Fruit fly (Drosophila melanogaster) whole organism, embryonic: Measurements from ENCODE around the gene CG43867.

Experiments
- Adf1 ChIP-seq: fragments of 200-800 bp; sonication (Bioruptor generic); IDR thresholded peaks from 2 replicates; pipeline ENCODE4 v1.3.6; 2022; ENCODE audit warnings: missing biosample characterization, missing genetic modification characterization
- BEAF-32 ChIP-seq: fragments of 200-800 bp; sonication (Bioruptor generic); optimal IDR thresholded peaks from 3 replicates; lab custom pipeline; 2017; ENCODE audit warnings: missing biosample characterization, missing genetic modification characterization, mild to moderate bottlenecking, moderate library complexity, missing genetic modification reagents
- Bgb ChIP-seq: fragments of 200-800 bp; sonication (Bioruptor generic); IDR thresholded peaks from 2 replicates; pipeline ENCODE4 v1.3.6; 2022; ENCODE audit warnings: missing biosample characterization, missing genetic modification characterization; ENCODE audit not compliant: partially characterized antibody
- CG12391 ChIP-seq: fragments of 200-800 bp; sonication (Bioruptor generic); optimal IDR thresholded peaks from 3 replicates; lab custom pipeline; 2018; ENCODE audit warnings: missing biosample characterization, mild to moderate bottlenecking, missing genetic modification characterization, moderate library complexity
- CG12659 ChIP-seq: fragments of 200-800 bp; sonication (Bioruptor generic); optimal IDR thresholded peaks from 3 replicates; lab custom pipeline; 2017; ENCODE audit warnings: mild to moderate bottlenecking, missing biosample characterization, missing genetic modification reagents, missing genetic modification characterization
- CG13287 ChIP-seq: fragments of 200-800 bp; sonication (Bioruptor generic); IDR thresholded peaks from 2 replicates; pipeline ENCODE4 v1.3.6; 2022; ENCODE audit warnings: missing biosample characterization, missing genetic modification characterization; ENCODE audit not compliant: partially characterized antibody
- CG13296 ChIP-seq: fragments of 200-800 bp; sonication (Bioruptor generic); optimal IDR thresholded peaks from 3 replicates; lab custom pipeline; 2018; ENCODE audit warnings: missing biosample characterization, mild to moderate bottlenecking, missing genetic modification characterization
- CG17186 ChIP-seq: fragments of 200-800 bp; sonication (Bioruptor generic); optimal IDR thresholded peaks from 3 replicates; lab custom pipeline; 2017; ENCODE audit warnings: missing biosample characterization, missing genetic modification reagents, missing genetic modification characterization
- CG1832 ChIP-seq: fragments of 200-800 bp; sonication (Bioruptor generic); optimal IDR thresholded peaks from 2 replicates; lab custom pipeline; 2017; ENCODE audit warnings: missing biosample characterization, mild to moderate bottlenecking, missing genetic modification characterization, inconsistent platforms
- CG2116 ChIP-seq: fragments of 200-800 bp; sonication (Bioruptor generic); optimal IDR thresholded peaks from 3 replicates; lab custom pipeline; 2018; ENCODE audit warnings: missing biosample characterization, mild to moderate bottlenecking, missing genetic modification characterization
- CG2120 ChIP-seq: fragments of 200-800 bp; sonication (Bioruptor generic); optimal IDR thresholded peaks from 3 replicates; lab custom pipeline; 2016; ENCODE audit warnings: missing biosample characterization, missing genetic modification characterization
- CG2129 ChIP-seq: fragments of 200-800 bp; sonication (Bioruptor generic); IDR thresholded peaks from 2 replicates; pipeline ENCODE4 v1.3.6; 2022; ENCODE audit warnings: missing biosample characterization, missing genetic modification characterization; ENCODE audit not compliant: partially characterized antibody
- CG2712 ChIP-seq: fragments of 200-800 bp; optimal IDR thresholded peaks from 3 replicates; lab custom pipeline; 2019; ENCODE audit warnings: missing biosample characterization, mild to moderate bottlenecking, missing genetic modification characterization, moderate library complexity
- CG3847 ChIP-seq: fragments of 200-800 bp; sonication (Bioruptor generic); IDR thresholded peaks from 2 replicates; pipeline ENCODE4 v1.3.6; 2022; ENCODE audit warnings: missing biosample characterization, missing genetic modification characterization
- CG5245 ChIP-seq: fragments of 200-800 bp; sonication (Bioruptor generic); optimal IDR thresholded peaks from 3 replicates; lab custom pipeline; 2016; ENCODE audit warnings: missing biosample characterization, missing genetic modification characterization
- CG7556 ChIP-seq: fragments of 200-800 bp; sonication (Bioruptor generic); optimal IDR thresholded peaks from 2 replicates; lab custom pipeline; 2017; ENCODE audit warnings: missing biosample characterization, mild to moderate bottlenecking, missing genetic modification characterization
- CG7928 ChIP-seq: fragments of 200-800 bp; sonication (Bioruptor generic); optimal IDR thresholded peaks from 2 replicates; lab custom pipeline; 2017; ENCODE audit warnings: missing biosample characterization, mild to moderate bottlenecking, missing genetic modification characterization
- CG9797 ChIP-seq: fragments of 200-800 bp; sonication (Bioruptor generic); optimal IDR thresholded peaks from 3 replicates; lab custom pipeline; 2018; ENCODE audit warnings: missing biosample characterization, mild to moderate bottlenecking, missing genetic modification characterization
- Dll ChIP-seq: fragments of 200-800 bp; sonication (Bioruptor generic); IDR thresholded peaks from 4 replicates; pipeline ENCODE4 v1.3.6; 2022; ENCODE audit warnings: missing biosample characterization, missing genetic modification characterization; ENCODE audit not compliant: partially characterized antibody
- Dp ChIP-seq: fragments of 200-800 bp; sonication (Bioruptor generic); optimal IDR thresholded peaks from 2 replicates; lab custom pipeline; 2018; ENCODE audit warnings: missing biosample characterization, mild to moderate bottlenecking, missing genetic modification characterization, moderate library complexity
- Fer3 ChIP-seq: fragments of 200-800 bp; sonication (Bioruptor generic); optimal IDR thresholded peaks from 2 replicates; lab custom pipeline; 2018; ENCODE audit warnings: missing biosample characterization, mild to moderate bottlenecking, missing genetic modification characterization, moderate library complexity
- Hsf ChIP-seq: fragments of 200-800 bp; sonication (Bioruptor generic); optimal IDR thresholded peaks from 3 replicates; lab custom pipeline; 2016; ENCODE audit warnings: missing biosample characterization, missing genetic modification characterization
- Lhr ChIP-seq: fragments of 200-800 bp; sonication (Bioruptor generic); optimal IDR thresholded peaks from 3 replicates; lab custom pipeline; 2017; ENCODE audit warnings: mild to moderate bottlenecking, missing biosample characterization, missing genetic modification reagents, missing genetic modification characterization
- MESR4 ChIP-seq: fragments of 200-800 bp; sonication (Bioruptor generic); optimal IDR thresholded peaks from 2 replicates; lab custom pipeline; 2018; ENCODE audit warnings: missing biosample characterization, mild to moderate bottlenecking, missing genetic modification characterization, moderate library complexity
- Med ChIP-seq: fragments of 200-800 bp; sonication (Bioruptor generic); peaks from one replicate; lab custom pipeline; 2016; ENCODE audit warnings: missing biosample characterization, missing genetic modification characterization, mild to moderate bottlenecking, inconsistent platforms, moderate library complexity
- Mrtf ChIP-seq: fragments of 200-800 bp; sonication (Bioruptor generic); IDR thresholded peaks from 3 replicates; pipeline ENCODE4 v1.3.6; 2022; ENCODE audit warnings: missing biosample characterization, missing genetic modification characterization
- Myb ChIP-seq: fragments of 200-800 bp; sonication (Bioruptor generic); optimal IDR thresholded peaks from 2 replicates; lab custom pipeline; 2016; ENCODE audit warnings: missing biosample characterization, missing genetic modification characterization
- Pdp1 ChIP-seq, 2 experiments: fragments of 200-800 bp; sonication (Bioruptor generic); optimal IDR thresholded peaks; 3 replicates each; lab custom pipeline; 2016; ENCODE audit warnings: missing biosample characterization in 2 of 2, missing genetic modification characterization in 2 of 2, mild to moderate bottlenecking in 1 of 2, moderate library complexity in 1 of 2
- Scr ChIP-seq: fragments of 200-800 bp; sonication (Bioruptor generic); IDR thresholded peaks from 2 replicates; pipeline ENCODE4 v1.3.6; 2022; ENCODE audit warnings: missing biosample characterization, missing genetic modification characterization; ENCODE audit not compliant: partially characterized antibody
- Sry-δ ChIP-seq: fragments of 200-800 bp; sonication (Bioruptor generic); optimal IDR thresholded peaks from 2 replicates; lab custom pipeline; 2016; ENCODE audit warnings: missing biosample characterization, missing genetic modification characterization
- Stat92E ChIP-seq, 3 experiments: fragments of >200 bp in 2 of 3; fragments of 200-800 bp in 1 of 3; sonication (Bioruptor generic) in 1 of 3; optimal IDR thresholded peaks; 2 replicates each; lab custom pipeline; 2017 to 2019; ENCODE audit warnings: missing biosample characterization in 3 of 3, missing genetic modification characterization in 3 of 3, mild to moderate bottlenecking in 1 of 3, moderate library complexity in 1 of 3
- bcd ChIP-seq: fragments of 200-800 bp; sonication (Bioruptor generic); optimal IDR thresholded peaks from 2 replicates; lab custom pipeline; 2017; ENCODE audit warnings: missing biosample characterization, mild to moderate bottlenecking, missing genetic modification characterization
- crc ChIP-seq: fragments of 200-800 bp; sonication (Bioruptor generic); optimal IDR thresholded peaks from 2 replicates; lab custom pipeline; 2016; ENCODE audit warnings: missing biosample characterization, missing genetic modification characterization
- crp ChIP-seq, 2 experiments: fragments of 200-800 bp; sonication (Bioruptor generic); optimal IDR thresholded peaks; 2 replicates in 1 of 2; 3 replicates in 1 of 2; lab custom pipeline; 2017; ENCODE audit warnings: missing biosample characterization in 2 of 2, missing genetic modification characterization in 2 of 2, mild to moderate bottlenecking in 1 of 2, moderate library complexity in 1 of 2
- dm ChIP-seq: fragments of 200-800 bp; sonication (Bioruptor generic); optimal IDR thresholded peaks from 3 replicates; lab custom pipeline; 2016; ENCODE audit warnings: missing biosample characterization, missing genetic modification characterization
- ewg ChIP-seq: fragments of 200-800 bp; sonication (Bioruptor generic); optimal IDR thresholded peaks from 3 replicates; lab custom pipeline; 2017; ENCODE audit warnings: mild to moderate bottlenecking, missing biosample characterization, missing genetic modification reagents, missing genetic modification characterization
- gfzf ChIP-seq: fragments of 200-800 bp; sonication (Bioruptor generic); optimal IDR thresholded peaks from 2 replicates; lab custom pipeline; 2016; ENCODE audit warnings: missing biosample characterization, mild to moderate bottlenecking, missing genetic modification characterization, moderate library complexity
- her ChIP-seq: fragments of 200-800 bp; sonication (Bioruptor generic); optimal IDR thresholded peaks from 2 replicates; lab custom pipeline; 2016; ENCODE audit warnings: missing biosample characterization, missing genetic modification characterization
- hkb ChIP-seq, 2 experiments: fragments of 200-800 bp in 1 of 2; fragments of >200 bp in 1 of 2; sonication (Bioruptor generic) in 1 of 2; IDR thresholded peaks in 1 of 2; optimal IDR thresholded peaks in 1 of 2; 2 replicates each; pipeline versions ENCODE4 v1.3.6 to Lab custom; 2017 to 2022; ENCODE audit warnings: missing biosample characterization in 1 of 2, missing genetic modification characterization in 1 of 2
- knrl ChIP-seq: fragments of 200-800 bp; sonication (Bioruptor generic); IDR thresholded peaks from 3 replicates; pipeline ENCODE4 v1.3.6; 2022; ENCODE audit warnings: missing biosample characterization, missing genetic modification characterization; ENCODE audit not compliant: partially characterized antibody
- lov ChIP-seq, 2 experiments: fragments of 200-800 bp in 1 of 2; fragments of >200 bp in 1 of 2; sonication (Bioruptor generic) in 1 of 2; IDR thresholded peaks in 1 of 2; optimal IDR thresholded peaks in 1 of 2; 2 replicates in 1 of 2; 3 replicates in 1 of 2; pipeline versions ENCODE4 v1.3.6 to Lab custom; 2017 to 2022; ENCODE audit warnings: missing biosample characterization in 1 of 2, missing genetic modification characterization in 1 of 2
- oc ChIP-seq: fragments of 200-800 bp; sonication (Bioruptor generic); optimal IDR thresholded peaks from 2 replicates; lab custom pipeline; 2018; ENCODE audit warnings: missing biosample characterization, mild to moderate bottlenecking, missing genetic modification characterization, moderate library complexity
- pfk ChIP-seq: fragments of 200-800 bp; sonication (Bioruptor generic); optimal IDR thresholded peaks from 2 replicates; lab custom pipeline; 2018; ENCODE audit warnings: missing biosample characterization, mild to moderate bottlenecking, missing genetic modification characterization, moderate library complexity
- sens ChIP-seq: fragments of 200-800 bp; sonication (Bioruptor generic); peaks from one replicate; lab custom pipeline; 2016; ENCODE audit warnings: missing biosample characterization, missing genetic modification characterization
- slbo ChIP-seq: fragments of 200-800 bp; sonication (Bioruptor generic); IDR thresholded peaks from 2 replicates; pipeline ENCODE4 v1.3.6; 2022; ENCODE audit warnings: missing biosample characterization, missing genetic modification characterization
- ssp ChIP-seq: fragments of 200-800 bp; sonication (Bioruptor generic); IDR thresholded peaks from 2 replicates; pipeline ENCODE4 v1.3.6; 2022; ENCODE audit warnings: missing biosample characterization, missing genetic modification characterization

Gene CG43867

DNA sequence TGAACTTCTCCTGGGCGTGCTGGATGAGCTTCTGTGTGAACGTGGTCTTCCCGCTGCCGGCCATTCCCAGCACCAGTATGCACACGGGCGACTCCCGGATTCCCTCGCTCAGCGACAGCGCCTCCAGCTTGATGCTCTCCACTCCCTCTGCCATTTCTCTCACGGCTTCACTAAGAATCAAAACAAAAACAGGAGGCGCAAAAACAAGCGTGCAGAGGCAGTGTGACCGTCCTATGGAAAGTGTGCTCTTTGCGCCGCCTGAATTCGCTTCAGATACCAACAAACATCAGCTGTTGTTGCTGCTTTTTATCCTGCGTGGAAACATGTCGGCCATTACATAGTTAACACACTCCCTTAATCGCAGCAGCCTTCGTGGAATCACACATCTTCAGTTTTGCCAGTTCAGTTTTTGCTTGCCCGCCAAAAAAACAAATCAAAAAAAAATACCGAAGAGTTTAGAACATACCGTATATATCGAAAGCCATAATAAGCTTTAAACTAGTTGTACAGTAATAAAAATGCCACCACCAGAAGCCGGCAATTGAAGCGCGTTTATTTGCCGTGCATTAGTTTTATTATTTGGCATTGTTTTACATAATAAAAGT lies 12.9 kb upstream of the CG43867 start, which contains the start of the genes CG3704 and mus81:
Gene CG3704, minus strand, starts transcription at position 226 of the 605 bp plus-strand sequence.
Gene mus81, plus strand, starts transcription at position 496 of the 605 bp plus-strand sequence.
- peak; percentile 95 for TF ChIP-seq CG5245 (GFP tag; lab: Kevin White, UChicago)
- peak; percentile 39 for TF ChIP-seq Lhr
- peak; percentile 72 for TF ChIP-seq CG13287
- peak; percentile 36 for TF ChIP-seq hkb (optimal IDR thresholded peaks at IDR 0.05; lab: Kevin White, UChicago)
- TF ChIP-seq hkb (GFP tag; IDR thresholded peaks at IDR 0.05; lab: Robert Waterston, UW): no peak
- no peak for TF ChIP-seq crc (GFP tag; lab: Kevin White, UChicago)
- TF ChIP-seq ewg (GFP tag; lab: Kevin White, UChicago): peak; percentile 30
- TF ChIP-seq Sry-δ: peak; percentile 86
- no peak for TF ChIP-seq lov (optimal IDR thresholded peaks at IDR 0.05; lab: Kevin White, UChicago)
- no peak for TF ChIP-seq lov (GFP tag; IDR thresholded peaks at IDR 0.05; lab: Robert Waterston, UW)
- peak; percentile 83 for TF ChIP-seq dm (GFP tag; lab: Kevin White, UChicago)
- TF ChIP-seq CG13296 (GFP tag; lab: Kevin White, UChicago): no peak
- peak; percentile 47 for TF ChIP-seq CG2116 (GFP tag; lab: Kevin White, UChicago)
- TF ChIP-seq BEAF-32 (GFP tag; lab: Kevin White, UChicago): peak; percentile 77
- peak; percentile 3 for TF ChIP-seq CG12391 (tag; lab: Kevin White, UChicago)
- TF ChIP-seq MESR4: peak; percentile 16
- TF ChIP-seq Fer3 (tag; lab: Kevin White, UChicago): no peak
- peak; percentile 56 for TF ChIP-seq knrl (GFP tag; lab: Robert Waterston, UW)
- peak; percentile 68 for TF ChIP-seq Scr (GFP tag; lab: Robert Waterston, UW)
- TF ChIP-seq CG2129 (GFP tag; lab: Robert Waterston, UW): 0 out of 2 replicates have a peak, but pooled peaks have one; percentile 12
- TF ChIP-seq sens (GFP tag; lab: Kevin White, UChicago): peak; percentile 36
- peak; percentile 47 for TF ChIP-seq Myb
- peak; percentile 73 for TF ChIP-seq Dll
- no peak for TF ChIP-seq pfk
- peak; percentile 7 for TF ChIP-seq CG2712
- 0 out of 2 replicates have a peak, but pooled peaks have one; percentile 10 for TF ChIP-seq Adf1
- peak in 1 of 2 experiments; percentile 79 for TF ChIP-seq crp (GFP tag; optimal IDR thresholded peaks at IDR 0.05; lab: Kevin White, UChicago)
- TF ChIP-seq Med (GFP tag; lab: Kevin White, UChicago): peak; percentile 67
- no peak for TF ChIP-seq CG7556 (GFP tag; lab: Kevin White, UChicago)
- peak; percentile 96 for TF ChIP-seq CG17186 (GFP tag; lab: Kevin White, UChicago)
- peak; percentile 39; the same call in 1 of the 2 replicates for TF ChIP-seq ssp
- TF ChIP-seq CG2120 (GFP tag; lab: Kevin White, UChicago): peak; percentile 14
- TF ChIP-seq Dp: peak; percentile 75
- peak; percentile 36 for TF ChIP-seq her (GFP tag; lab: Kevin White, UChicago)
- peak; percentile 26 for TF ChIP-seq CG7928
- no peak for TF ChIP-seq bcd (GFP tag; lab: Kevin White, UChicago)
- 0 out of 2 replicates have a peak, but pooled peaks have one; percentile 7 for TF ChIP-seq CG3847
- TF ChIP-seq Stat92E (GFP tag; optimal IDR thresholded peaks at IDR 0.05; lab: Kevin White, UChicago): no peak
- TF ChIP-seq gfzf: peak; percentile 79
- no peak for TF ChIP-seq oc (tag; lab: Kevin White, UChicago)
- TF ChIP-seq Pdp1 (GFP tag; optimal IDR thresholded peaks at IDR 0.05; lab: Kevin White, UChicago): peak in 1 of 2 experiments; percentile 22
- TF ChIP-seq Hsf (GFP tag; lab: Kevin White, UChicago): peak; percentile 4
- TF ChIP-seq CG9797: peak; percentile 87
- peak; percentile 37 for TF ChIP-seq CG12659 (GFP tag; lab: Kevin White, UChicago)
- no peak for TF ChIP-seq Mrtf (GFP tag; lab: Robert Waterston, UW)
- peak; percentile 16; the same call in 1 of the 2 replicates for TF ChIP-seq slbo (GFP tag; lab: Robert Waterston, UW)
- no peak for TF ChIP-seq CG1832
- 0 out of 2 replicates have a peak, but pooled peaks have one; percentile 18 for TF ChIP-seq Bgb
